Fruit fly (Drosophila melanogaster): Measurements from ENCODE around the gene CG15056.

dm6 chrX:18368644-18368998 lies 46.6 kb upstream of the CG15056 start:
- TF ChIP-seq CTCF (optimal IDR thresholded peaks at IDR 0.05) (no peak), CG8478 (optimal IDR thresholded peaks at IDR 0.05) (no peak)
